Worm (Caenorhabditis elegans) whole organism, L4/young adult: Measurements from ENCODE around the gene str-253.

Experiments used
- dao-5 ChIP-seq: sonication (generic microtip); optimal IDR thresholded peaks from 2 replicates; lab custom pipeline; 2016; ENCODE audit warnings: missing genotype, missing genetic modification characterization, moderate library complexity, missing compliant biosample characterization
- him-1 ChIP-seq: sonication (generic microtip); optimal IDR thresholded peaks from 2 replicates; lab custom pipeline; 2016; ENCODE audit warnings: missing genotype, missing genetic modification reagents, missing genetic modification characterization, missing compliant biosample characterization

- no peak for TF ChIP-seq him-1 (tag; lab: Kevin White, UChicago)
- no peak for TF ChIP-seq dao-5
Measured at ce11 chrV:2259750-2260149, 5.3 kb upstream of the str-253 start, which contains the start of gene nhr-182.
